Worm (Caenorhabditis elegans): Measurements from ENCODE around the gene R08A2.5.

DNA sequence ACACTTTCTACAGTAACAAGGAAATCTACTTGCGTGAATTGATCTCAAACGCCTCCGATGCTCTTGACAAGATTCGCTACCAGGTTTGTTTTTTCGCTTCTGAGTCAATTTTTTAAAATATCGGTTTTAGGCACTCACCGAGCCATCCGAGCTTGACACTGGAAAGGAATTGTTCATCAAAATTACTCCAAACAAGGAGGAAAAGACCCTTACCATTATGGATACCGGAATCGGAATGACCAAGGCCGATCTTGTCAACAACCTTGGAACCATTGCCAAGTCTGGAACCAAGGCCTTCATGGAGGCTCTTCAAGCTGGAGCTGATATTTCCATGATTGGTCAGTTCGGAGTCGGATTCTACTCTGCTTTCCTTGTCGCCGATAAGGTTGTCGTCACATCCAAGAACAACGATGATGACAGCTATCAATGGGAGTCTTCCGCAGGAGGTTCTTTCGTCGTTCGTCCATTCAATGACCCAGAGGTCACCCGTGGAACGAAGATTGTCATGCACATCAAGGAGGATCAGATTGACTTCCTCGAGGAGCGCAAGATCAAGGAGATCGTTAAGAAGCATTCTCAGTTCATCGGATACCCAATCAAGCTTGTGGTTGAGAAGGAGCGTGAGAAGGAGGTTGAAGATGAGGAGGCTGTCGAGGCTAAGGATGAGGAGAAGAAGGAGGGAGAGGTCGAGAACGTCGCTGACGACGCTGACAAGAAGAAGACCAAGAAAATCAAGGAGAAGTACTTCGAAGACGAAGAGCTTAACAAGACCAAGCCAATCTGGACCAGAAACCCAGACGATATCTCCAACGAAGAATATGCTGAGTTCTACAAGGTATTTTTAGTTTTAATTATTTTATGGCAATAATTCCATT lies 25.9 kb upstream of the R08A2.5 start:
- TF ChIP-seq nhr-11 (tag; optimal IDR thresholded peaks at IDR 0.05): no peak
- TF ChIP-seq egl-27 (tag; optimal IDR thresholded peaks at IDR 0.05): no peak
- no peak for TF ChIP-seq lin-13 (GFP tag; optimal IDR thresholded peaks at IDR 0.05)
- no peak for TF ChIP-seq lir-3 (tag; optimal IDR thresholded peaks at IDR 0.05; ENCODE audit: poor library complexity)
- no peak for TF ChIP-seq efl-3 (GFP tag; optimal IDR thresholded peaks at IDR 0.05)
- no peak for TF ChIP-seq unc-62 (GFP tag; optimal IDR thresholded peaks at IDR 0.05)
- TF ChIP-seq xbp-1 (tag; optimal IDR thresholded peaks at IDR 0.05): no peak
